Worm (Caenorhabditis elegans) whole organism, L2 larva: Measurements from ENCODE around the gene sad-1.

Source experiments
- ama-1 ChIP-seq: fragments of 150-350 bp; optimal IDR thresholded peaks from 2 replicates; lab custom pipeline; 2018; ENCODE audit warnings: inconsistent platforms
- blmp-1 ChIP-seq: sonication (generic microtip); optimal IDR thresholded peaks from 2 replicates; lab custom pipeline; 2017; ENCODE audit warnings: missing genetic modification characterization, mild to moderate bottlenecking, missing compliant biosample characterization, antibody characterized with exemption, moderate library complexity; ENCODE audit not compliant: insufficient read depth
- ceh-82 ChIP-seq: fragments of 150-350 bp; optimal IDR thresholded peaks from 2 replicates; lab custom pipeline; 2014; ENCODE audit warnings: missing biosample characterization, missing genetic modification characterization
- fos-1 ChIP-seq: fragments of 150-350 bp; optimal IDR thresholded peaks from 2 replicates; lab custom pipeline; 2014; ENCODE audit warnings: missing biosample characterization, missing genetic modification characterization
- lin-11 ChIP-seq: fragments of 150-350 bp; sonication (generic microtip); optimal IDR thresholded peaks from 2 replicates; lab custom pipeline; 2014; ENCODE audit warnings: missing biosample characterization, missing genetic modification characterization, inconsistent platforms, mixed read lengths
- lin-39 ChIP-seq: fragments of 150-350 bp; optimal IDR thresholded peaks from 2 replicates; lab custom pipeline; 2014; ENCODE audit warnings: missing biosample characterization, missing genetic modification reagents, missing genetic modification characterization
- lsy-2 ChIP-seq, 2 experiments: fragments of 150-350 bp in 1 of 2; sonication (generic microtip) in 1 of 2; optimal IDR thresholded peaks; 2 replicates each; lab custom pipeline; 2014 to 2017; ENCODE audit warnings: missing biosample characterization in 2 of 2, missing genetic modification characterization in 2 of 2
- nhr-237 ChIP-seq: fragments of 150-350 bp; optimal IDR thresholded peaks from 2 replicates; lab custom pipeline; 2014; ENCODE audit warnings: missing biosample characterization, missing genetic modification characterization
- nhr-77 ChIP-seq: fragments of 150-350 bp; optimal IDR thresholded peaks from 2 replicates; lab custom pipeline; 2014; ENCODE audit warnings: missing biosample characterization, missing genetic modification characterization
- snpc-4 ChIP-seq: fragments of 150-350 bp; optimal IDR thresholded peaks from 2 replicates; lab custom pipeline; 2014; ENCODE audit warnings: missing biosample characterization, missing genetic modification characterization
- unc-39 ChIP-seq: fragments of 150-350 bp; optimal IDR thresholded peaks from 2 replicates; lab custom pipeline; 2014; ENCODE audit warnings: missing biosample characterization, missing genetic modification characterization
- unc-62 ChIP-seq: fragments of 150-350 bp; optimal IDR thresholded peaks from 2 replicates; lab custom pipeline; 2014; ENCODE audit warnings: missing biosample characterization, missing genetic modification reagents, missing genetic modification characterization
- ztf-11 ChIP-seq: sonication (generic microtip); optimal IDR thresholded peaks from 2 replicates; lab custom pipeline; 2017; ENCODE audit warnings: missing biosample characterization, missing genetic modification characterization

- TF ChIP-seq nhr-237 (tag; lab: Kevin White, UChicago) (no peak), lin-11 (tag; lab: Kevin White, UChicago) (no peak), blmp-1 (tag; lab: Kevin White, UChicago) (no peak), unc-62 (GFP tag; lab: Kevin White, UChicago) (no peak), lsy-2 (tag; optimal IDR thresholded peaks at IDR 0.05; lab: Kevin White, UChicago) (peak; percentile 16 to 58), ama-1 (lab: Kevin White, UChicago) (no peak), lin-39 (no peak), nhr-77 (tag; lab: Kevin White, UChicago) (no peak), unc-39 (tag; lab: Kevin White, UChicago) (no peak), snpc-4 (tag; lab: Kevin White, UChicago) (no peak), fos-1 (tag; lab: Kevin White, UChicago) (peak; percentile 57), ztf-11 (tag; lab: Kevin White, UChicago) (no peak), ceh-82 (no peak)
Observed at ce11 chrX:13511796-13512195, 11.3 kb upstream of the sad-1 start.
